Worm (Caenorhabditis elegans) whole organism, L4 larva: Measurements from ENCODE around the gene F31E8.5.
"Not testable (repeated sequence)": the region's sequence is repeated elsewhere in the genome, so short reads cannot be mapped to it uniquely, and the experiment has no call there.

ENCODE experiments used
- hif-1 ChIP-seq, 2 experiments: sonication (generic microtip); optimal IDR thresholded peaks; 2 replicates each; lab custom pipeline; 2016 to 2017; ENCODE audit warnings: missing compliant biosample characterization in 2 of 2, missing genetic modification characterization in 2 of 2, missing genetic modification reagents in 2 of 2, missing genotype in 2 of 2, mild to moderate bottlenecking in 1 of 2
- unc-39 ChIP-seq: sonication (generic microtip); optimal IDR thresholded peaks from 2 replicates; lab custom pipeline; 2017; ENCODE audit warnings: missing biosample characterization, missing genetic modification characterization

- TF ChIP-seq unc-39; hif-1 (tag; optimal IDR thresholded peaks at IDR 0.05; lab: Kevin White, UChicago): not testable (repeated sequence)
These were observed 9.2 kb downstream of the F31E8.5 start for ce11 chrII:6797771-6798440.
